Fruit fly (Drosophila melanogaster) whole organism, embryonic: ENCODE measurements around the gene Gyc88E.

Experiments
- Awh ChIP-seq: fragments of 200-800 bp; sonication (Bioruptor generic); IDR thresholded peaks from 2 replicates; pipeline ENCODE4, ENCODE4 v1.3.6; 2022; ENCODE audit warnings: missing biosample characterization, missing genetic modification characterization
- CG10431 ChIP-seq: fragments of 200-800 bp; sonication (Bioruptor generic); optimal IDR thresholded peaks from 3 replicates; lab custom pipeline; 2018; ENCODE audit warnings: missing biosample characterization, mild to moderate bottlenecking, missing genetic modification characterization
- CG11560 ChIP-seq: fragments of 200-800 bp; sonication (Bioruptor generic); IDR thresholded peaks from 3 replicates; pipeline ENCODE4 v1.3.6; 2022; ENCODE audit warnings: missing biosample characterization, missing genetic modification characterization
- CG13287 ChIP-seq: fragments of 200-800 bp; sonication (Bioruptor generic); IDR thresholded peaks from 2 replicates; pipeline ENCODE4 v1.3.6; 2022; ENCODE audit warnings: missing biosample characterization, missing genetic modification characterization; ENCODE audit not compliant: partially characterized antibody
- CG14667 ChIP-seq: fragments of 200-800 bp; sonication (Bioruptor generic); IDR thresholded peaks from 2 replicates; pipeline ENCODE4 v1.3.6; 2022; ENCODE audit warnings: missing biosample characterization, missing genetic modification characterization
- CG18262 ChIP-seq: fragments of 200-800 bp; optimal IDR thresholded peaks from 3 replicates; lab custom pipeline; 2019; ENCODE audit warnings: missing biosample characterization, mild to moderate bottlenecking, missing genetic modification characterization, moderate library complexity
- CG1832 ChIP-seq: fragments of 200-800 bp; sonication (Bioruptor generic); optimal IDR thresholded peaks from 2 replicates; lab custom pipeline; 2017; ENCODE audit warnings: missing biosample characterization, mild to moderate bottlenecking, missing genetic modification characterization, inconsistent platforms
- CG18764 ChIP-seq: fragments of 200-800 bp; sonication (Bioruptor generic); optimal IDR thresholded peaks from 3 replicates; lab custom pipeline; 2016; ENCODE audit warnings: missing biosample characterization, missing genetic modification characterization
- CG2202 ChIP-seq: fragments of 200-800 bp; sonication (Bioruptor generic); optimal IDR thresholded peaks from 2 replicates; lab custom pipeline; 2018; ENCODE audit warnings: missing biosample characterization, mild to moderate bottlenecking, missing genetic modification characterization
- CG2889 ChIP-seq: fragments of 200-800 bp; sonication (Bioruptor generic); IDR thresholded peaks from 3 replicates; pipeline ENCODE4 v1.3.6; 2022; ENCODE audit warnings: missing biosample characterization, missing genetic modification characterization
- CG31441 ChIP-seq: fragments of 200-800 bp; sonication (Bioruptor generic); IDR thresholded peaks from 2 replicates; pipeline ENCODE4 v1.3.6; 2022; ENCODE audit warnings: missing biosample characterization, missing genetic modification characterization
- CG3281 ChIP-seq: fragments of 200-800 bp; sonication (Bioruptor generic); optimal IDR thresholded peaks from 3 replicates; lab custom pipeline; 2017; ENCODE audit warnings: missing biosample characterization, mild to moderate bottlenecking, missing genetic modification characterization
- CG4360 ChIP-seq: fragments of 200-800 bp; sonication (Bioruptor generic); IDR thresholded peaks from 2 replicates; pipeline ENCODE4 v1.3.6; 2022; ENCODE audit warnings: missing biosample characterization, missing genetic modification characterization
- CG6254 ChIP-seq: fragments of 200-800 bp; sonication (Bioruptor generic); optimal IDR thresholded peaks from 3 replicates; lab custom pipeline; 2017; ENCODE audit warnings: mild to moderate bottlenecking, missing biosample characterization, missing genetic modification reagents, missing genetic modification characterization
- CG6689 ChIP-seq: fragments of 200-800 bp; sonication (Bioruptor generic); IDR thresholded peaks from 2 replicates; pipeline ENCODE4 v1.3.6; 2022; ENCODE audit warnings: missing biosample characterization, missing genetic modification characterization
- CG7271 ChIP-seq: fragments of 200-800 bp; sonication (Bioruptor generic); optimal IDR thresholded peaks from 2 replicates; lab custom pipeline; 2018; ENCODE audit warnings: missing biosample characterization, mild to moderate bottlenecking, missing genetic modification characterization, moderate library complexity
- CG7839 ChIP-seq: fragments of 200-800 bp; sonication (Bioruptor generic); optimal IDR thresholded peaks from 3 replicates; lab custom pipeline; 2018; ENCODE audit warnings: missing biosample characterization, mild to moderate bottlenecking, missing genetic modification characterization, moderate library complexity
- Deaf1 ChIP-seq: fragments of 200-800 bp; optimal IDR thresholded peaks from 3 replicates; lab custom pipeline; 2019; ENCODE audit warnings: missing biosample characterization, mild to moderate bottlenecking, missing genetic modification characterization, moderate library complexity
- Dek ChIP-seq: fragments of 200-800 bp; sonication (Bioruptor generic); optimal IDR thresholded peaks from 3 replicates; lab custom pipeline; 2019; ENCODE audit warnings: missing biosample characterization, mild to moderate bottlenecking, missing genetic modification characterization, moderate library complexity
- Doc2 ChIP-seq: fragments of 200-800 bp; sonication (Bioruptor generic); IDR thresholded peaks from 2 replicates; pipeline ENCODE4 v1.3.6; 2022; ENCODE audit warnings: missing biosample characterization, missing genetic modification characterization
- Eip74EF ChIP-seq, 2 experiments: fragments of 200-800 bp in 1 of 2; fragments of >200 bp in 1 of 2; sonication (Bioruptor generic) in 1 of 2; optimal IDR thresholded peaks; 2 replicates each; lab custom pipeline; 2017 to 2019; ENCODE audit warnings: missing biosample characterization in 2 of 2, missing genetic modification characterization in 2 of 2, mild to moderate bottlenecking in 1 of 2, moderate library complexity in 1 of 2
- Gsc ChIP-seq: fragments of 200-800 bp; sonication (Bioruptor generic); IDR thresholded peaks from 2 replicates; pipeline ENCODE4 v1.3.6; 2022; ENCODE audit warnings: missing biosample characterization, missing genetic modification characterization
- Hr51 ChIP-seq, 2 experiments: fragments of 200-800 bp; sonication (Bioruptor generic); optimal IDR thresholded peaks; 2 replicates in 1 of 2; 3 replicates in 1 of 2; lab custom pipeline; 2016 to 2018; ENCODE audit warnings: missing biosample characterization in 2 of 2, missing genetic modification characterization in 2 of 2, mild to moderate bottlenecking in 1 of 2, moderate library complexity in 1 of 2
- MESR4 ChIP-seq: fragments of 200-800 bp; sonication (Bioruptor generic); optimal IDR thresholded peaks from 2 replicates; lab custom pipeline; 2018; ENCODE audit warnings: missing biosample characterization, mild to moderate bottlenecking, missing genetic modification characterization, moderate library complexity
- Med ChIP-seq: fragments of 200-800 bp; sonication (Bioruptor generic); peaks from one replicate; lab custom pipeline; 2016; ENCODE audit warnings: missing biosample characterization, missing genetic modification characterization, mild to moderate bottlenecking, inconsistent platforms, moderate library complexity
- NC2α ChIP-seq: fragments of 200-800 bp; sonication (Bioruptor generic); optimal IDR thresholded peaks from 2 replicates; lab custom pipeline; 2016; ENCODE audit warnings: missing biosample characterization, missing genetic modification characterization
- Nf-YB ChIP-seq: fragments of 200-800 bp; sonication (Bioruptor generic); optimal IDR thresholded peaks from 3 replicates; lab custom pipeline; 2019; ENCODE audit warnings: missing biosample characterization, mild to moderate bottlenecking, missing genetic modification characterization, moderate library complexity
- Spps ChIP-seq: fragments of 200-800 bp; sonication (Bioruptor generic); optimal IDR thresholded peaks from 2 replicates; lab custom pipeline; 2018; ENCODE audit warnings: missing biosample characterization, mild to moderate bottlenecking, missing genetic modification characterization
- Ssrp ChIP-seq: fragments of 200-800 bp; sonication (Bioruptor generic); optimal IDR thresholded peaks from 2 replicates; lab custom pipeline; 2018; ENCODE audit warnings: missing biosample characterization, mild to moderate bottlenecking, missing genetic modification characterization, moderate library complexity
- Tbp ChIP-seq: fragments of >200 bp; optimal IDR thresholded peaks from 2 replicates; lab custom pipeline; 2018; ENCODE audit warnings: missing biosample characterization, missing genetic modification characterization
- YL-1 ChIP-seq: fragments of 200-800 bp; sonication (Bioruptor generic); optimal IDR thresholded peaks from 3 replicates; lab custom pipeline; 2017; ENCODE audit warnings: missing biosample characterization, mild to moderate bottlenecking, missing genetic modification characterization
- br ChIP-seq: fragments of >200 bp; optimal IDR thresholded peaks from 2 replicates; lab custom pipeline; 2017
- dpn ChIP-seq, 2 experiments: fragments of 200-800 bp; sonication (Bioruptor generic); optimal IDR thresholded peaks; 3 replicates each; lab custom pipeline; 2016; ENCODE audit warnings: missing biosample characterization in 2 of 2, missing genetic modification characterization in 2 of 2
- fd96Cb ChIP-seq: fragments of 200-800 bp; sonication (Bioruptor generic); optimal IDR thresholded peaks from 2 replicates; lab custom pipeline; 2018; ENCODE audit warnings: missing biosample characterization, mild to moderate bottlenecking, missing genetic modification characterization, moderate library complexity
- gsb ChIP-seq: fragments of 200-800 bp; sonication (Bioruptor generic); IDR thresholded peaks from 2 replicates; pipeline ENCODE4 v1.3.6; 2022; ENCODE audit warnings: missing biosample characterization, missing genetic modification characterization
- her ChIP-seq: fragments of 200-800 bp; sonication (Bioruptor generic); optimal IDR thresholded peaks from 2 replicates; lab custom pipeline; 2016; ENCODE audit warnings: missing biosample characterization, missing genetic modification characterization
- odd ChIP-seq: fragments of 200-800 bp; sonication (Bioruptor generic); optimal IDR thresholded peaks from 2 replicates; lab custom pipeline; 2017; ENCODE audit warnings: missing biosample characterization, mild to moderate bottlenecking, missing genetic modification characterization
- phol ChIP-seq: fragments of 200-800 bp; sonication (Bioruptor generic); optimal IDR thresholded peaks from 3 replicates; lab custom pipeline; 2018; ENCODE audit warnings: missing biosample characterization, mild to moderate bottlenecking, missing genetic modification characterization, moderate library complexity
- prd ChIP-seq, 3 experiments: fragments of >200 bp in 2 of 3; fragments of 200-800 bp in 1 of 3; sonication (Bioruptor generic) in 1 of 3; optimal IDR thresholded peaks in 2 of 3; IDR thresholded peaks in 1 of 3; 2 replicates in 2 of 3; 3 replicates in 1 of 3; pipeline versions ENCODE4 v1.3.6 to Lab custom; 2017 to 2022; ENCODE audit warnings: missing biosample characterization in 1 of 3, missing genetic modification characterization in 1 of 3
- run ChIP-seq: fragments of 200-800 bp; sonication (Bioruptor generic); optimal IDR thresholded peaks from 3 replicates; lab custom pipeline; 2018; ENCODE audit warnings: missing biosample characterization, mild to moderate bottlenecking, missing genetic modification characterization
- shn ChIP-seq: fragments of 200-800 bp; sonication (Bioruptor generic); optimal IDR thresholded peaks from 3 replicates; lab custom pipeline; 2016; ENCODE audit warnings: missing biosample characterization, missing genetic modification characterization
- sim ChIP-seq: fragments of 200-800 bp; sonication (Bioruptor generic); IDR thresholded peaks from 2 replicates; pipeline ENCODE4 v1.3.6; 2022; ENCODE audit warnings: missing biosample characterization, missing genetic modification characterization
- sima ChIP-seq: fragments of 200-800 bp; sonication (Bioruptor generic); optimal IDR thresholded peaks from 2 replicates; lab custom pipeline; 2016; ENCODE audit warnings: missing biosample characterization, missing genetic modification characterization
- ssp ChIP-seq: fragments of 200-800 bp; sonication (Bioruptor generic); IDR thresholded peaks from 2 replicates; pipeline ENCODE4 v1.3.6; 2022; ENCODE audit warnings: missing biosample characterization, missing genetic modification characterization
- stc ChIP-seq: fragments of 200-800 bp; sonication (Bioruptor generic); IDR thresholded peaks from 2 replicates; pipeline ENCODE4 v1.3.6; 2022; ENCODE audit warnings: missing biosample characterization, missing genetic modification characterization
- stwl ChIP-seq: fragments of 200-800 bp; sonication (Bioruptor generic); optimal IDR thresholded peaks from 3 replicates; lab custom pipeline; 2018; ENCODE audit warnings: missing biosample characterization, mild to moderate bottlenecking, missing genetic modification characterization, moderate library complexity
- toy ChIP-seq: fragments of 200-800 bp; sonication (Bioruptor generic); IDR thresholded peaks from 2 replicates; pipeline ENCODE4 v1.3.6; 2022; ENCODE audit warnings: missing biosample characterization, missing genetic modification characterization
- trem ChIP-seq: fragments of 200-800 bp; optimal IDR thresholded peaks from 3 replicates; lab custom pipeline; 2019; ENCODE audit warnings: missing biosample characterization, mild to moderate bottlenecking, missing genetic modification characterization, moderate library complexity
- zfh1 ChIP-seq: fragments of 200-800 bp; sonication (Bioruptor generic); IDR thresholded peaks from 3 replicates; pipeline ENCODE4 v1.3.6; 2022; ENCODE audit warnings: missing biosample characterization, missing genetic modification characterization

The Gyc88E gene

DNA sequence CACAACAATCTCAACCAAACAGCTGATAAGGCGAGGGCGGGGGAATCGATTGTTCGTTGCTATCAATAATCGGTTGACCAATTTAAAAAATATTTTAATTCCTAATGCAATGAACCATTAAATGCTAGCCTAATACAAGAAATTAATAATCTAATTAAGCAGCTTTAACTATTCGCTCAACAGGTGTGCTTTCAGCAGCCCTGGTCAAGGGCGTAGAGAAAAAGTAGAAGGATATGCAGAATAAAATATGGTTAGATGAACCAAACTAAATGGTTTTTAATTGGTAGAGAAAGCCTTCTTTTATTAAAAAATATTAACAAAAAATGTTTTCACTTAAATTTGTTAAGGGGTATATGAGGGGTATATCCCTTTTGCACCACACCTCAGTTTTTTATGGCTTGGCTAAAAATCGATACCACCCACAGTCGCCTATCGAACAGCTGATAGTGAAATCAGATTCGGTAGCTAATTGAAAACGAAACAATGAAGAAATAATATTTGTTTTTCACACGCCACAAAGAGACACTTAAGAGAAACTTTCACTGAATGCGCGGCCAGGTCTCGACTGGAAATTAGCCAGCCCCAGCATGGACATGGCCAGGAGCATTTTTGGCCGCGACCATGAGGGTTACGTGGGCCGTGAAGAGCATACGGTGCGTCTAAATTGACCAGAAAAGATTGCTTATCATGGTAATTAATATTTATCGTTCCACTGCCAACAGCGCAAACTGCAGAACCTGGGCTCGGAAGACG lies 68.8 kb downstream of the Gyc88E start, which contains the start of the genes SIDL and CG12241 (continued):
- TF ChIP-seq Nf-YB (GFP tag; lab: Kevin White, UChicago) (no peak), toy (GFP tag; lab: Robert Waterston, UW) (peak; percentile 77), CG6254 (no peak), fd96Cb (tag; lab: Kevin White, UChicago) (peak; percentile 79), Eip74EF (GFP tag; optimal IDR thresholded peaks at IDR 0.05; lab: Kevin White, UChicago) (no peak), CG4360 (peak; percentile 70), Ssrp (tag; lab: Kevin White, UChicago) (peak; percentile 12), her (GFP tag; lab: Kevin White, UChicago) (peak; percentile 22), CG18764 (peak; percentile 64), sim (peak; percentile 71), CG2202 (tag; lab: Kevin White, UChicago) (no peak), phol (tag; lab: Kevin White, UChicago) (peak; percentile 82), CG6689 (GFP tag; lab: Robert Waterston, UW) (peak; percentile 96), Gsc (GFP tag; lab: Robert Waterston, UW) (peak; percentile 78), CG7271 (tag; lab: Kevin White, UChicago) (peak; percentile 31), MESR4 (peak; percentile 66), Tbp (no peak), shn (GFP tag; lab: Kevin White, UChicago) (peak; percentile 21), Med (GFP tag; lab: Kevin White, UChicago) (peak; percentile 97), NC2α (GFP tag; lab: Kevin White, UChicago) (no peak), zfh1 (GFP tag; lab: Robert Waterston, UW) (peak; percentile 94), CG7839 (tag; lab: Kevin White, UChicago) (no peak), stc (GFP tag; lab: Robert Waterston, UW) (peak; percentile 91), prd (optimal IDR thresholded peaks at IDR 0.05; lab: Kevin White, UChicago) (no peak), prd (GFP tag; IDR thresholded peaks at IDR 0.05; lab: Robert Waterston, UW) (peak; percentile 96), trem (tag; lab: Kevin White, UChicago) (peak; percentile 73), odd (no peak), CG14667 (GFP tag; lab: Robert Waterston, UW) (peak; percentile 94), CG3281 (GFP tag; lab: Kevin White, UChicago) (peak; percentile 83), Dek (tag; lab: Kevin White, UChicago) (peak; percentile 79), Hr51 (GFP tag; optimal IDR thresholded peaks at IDR 0.05; lab: Kevin White, UChicago) (peak in 1 of 2 experiments; percentile 43), br (lab: Kevin White, UChicago) (no peak), stwl (tag; lab: Kevin White, UChicago) (peak; percentile 16), CG11560 (tag; lab: Robert Waterston, UW) (peak; percentile 85), Doc2 (GFP tag; lab: Robert Waterston, UW) (peak; percentile 75), ssp (GFP tag; lab: Robert Waterston, UW) (peak; percentile 85), gsb (GFP tag; lab: Robert Waterston, UW) (peak; percentile 82), sima (GFP tag; lab: Kevin White, UChicago) (peak; percentile 63), CG13287 (GFP tag; lab: Robert Waterston, UW) (no peak; the same call in 1 of the 2 replicates), CG18262 (tag; lab: Kevin White, UChicago) (peak; percentile 90), Spps (peak; percentile 31), dpn (GFP tag; optimal IDR thresholded peaks at IDR 0.05; lab: Kevin White, UChicago) (peak; percentile 73 to 87), YL-1 (GFP tag; lab: Kevin White, UChicago) (peak; percentile 43), Awh (GFP tag; lab: Robert Waterston, UW) (peak; percentile 88), Deaf1 (tag; lab: Kevin White, UChicago) (no peak), CG1832 (GFP tag; lab: Kevin White, UChicago) (no peak), CG10431 (GFP tag; lab: Kevin White, UChicago) (no peak), CG31441 (GFP tag; lab: Robert Waterston, UW) (peak; percentile 90), CG2889 (GFP tag; lab: Robert Waterston, UW) (peak; percentile 48; the same call in 1 of the 3 replicates), run (tag; lab: Kevin White, UChicago) (no peak)
